Fruit fly (Drosophila melanogaster): Measurements from ENCODE around the gene CG32512.

The CG32512 gene

DNA sequence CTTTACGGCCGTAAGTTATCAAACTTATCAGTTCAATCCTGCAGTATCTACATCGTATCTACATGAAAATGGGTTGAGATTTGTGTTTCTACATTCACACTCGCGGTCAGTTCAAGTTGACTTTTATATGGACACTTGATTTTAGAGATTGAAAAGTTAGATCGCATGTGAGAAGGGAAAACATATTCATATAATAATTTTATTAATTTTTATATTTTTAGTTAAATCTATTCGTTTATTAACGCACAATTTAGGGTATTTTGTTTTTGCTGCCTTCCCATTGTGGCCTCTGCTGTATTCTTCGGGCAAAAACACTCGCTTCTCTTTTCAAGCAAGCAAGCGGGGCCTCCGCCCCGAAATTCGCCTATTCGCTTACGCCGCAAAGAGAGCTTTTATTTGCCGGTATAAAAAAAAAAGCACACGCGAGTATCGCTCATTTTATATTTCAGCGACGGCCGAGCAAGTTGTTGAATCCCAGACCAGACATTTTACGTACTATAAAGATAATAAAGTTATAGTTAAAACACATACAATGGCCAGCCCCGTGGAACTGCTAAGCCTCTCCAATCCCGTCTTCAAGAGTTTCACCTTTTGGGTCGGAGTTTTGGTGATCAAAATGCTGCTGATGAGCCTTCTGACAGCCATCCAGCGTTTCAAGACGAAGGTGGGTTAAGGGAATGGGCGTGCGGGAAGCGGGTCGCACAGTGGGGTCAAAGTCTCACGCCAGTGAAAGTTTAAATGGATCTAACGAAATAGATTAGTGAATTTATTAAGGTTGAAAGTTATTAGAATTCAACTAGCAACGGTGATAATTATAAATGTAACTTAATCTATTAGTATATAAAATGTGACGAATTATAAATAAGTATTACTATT is 24.5 kb downstream of the CG32512 start:
- peak; percentile 74 for TF ChIP-seq Hr4 (GFP tag; optimal IDR thresholded peaks at IDR 0.05)
- peak; percentile 75 for TF ChIP-seq Sox102F (GFP tag; optimal IDR thresholded peaks at IDR 0.05)
- TF ChIP-seq CG8119 (GFP tag; IDR thresholded peaks at IDR 0.05): peak; percentile 94
- peak; percentile 86 for TF ChIP-seq CG34406 (GFP tag; optimal IDR thresholded peaks at IDR 0.05)
- TF ChIP-seq Hr38 (GFP tag; optimal IDR thresholded peaks at IDR 0.05): no peak
- peak; percentile 82 for TF ChIP-seq CG1621 (tag; optimal IDR thresholded peaks at IDR 0.05)
- TF ChIP-seq CG10631 (GFP tag; optimal IDR thresholded peaks at IDR 0.05): peak; percentile 79
- peak; percentile 96 for TF ChIP-seq eg (GFP tag; IDR thresholded peaks at IDR 0.05)
- TF ChIP-seq net (GFP tag; optimal IDR thresholded peaks at IDR 0.05): peak; percentile 76
- peak; percentile 68 for TF ChIP-seq fd59A (GFP tag; optimal IDR thresholded peaks at IDR 0.05)
- TF ChIP-seq topi (GFP tag; optimal IDR thresholded peaks at IDR 0.05): peak; percentile 77
- peak; percentile 59 for TF ChIP-seq dac (GFP tag; optimal IDR thresholded peaks at IDR 0.05)
- peak; percentile 28 for TF ChIP-seq Hr39 (GFP tag; optimal IDR thresholded peaks at IDR 0.05)
- TF ChIP-seq OdsH (GFP tag; optimal IDR thresholded peaks at IDR 0.05): peak; percentile 84
- TF ChIP-seq CG6854 (GFP tag; optimal IDR thresholded peaks at IDR 0.05): peak; percentile 81
- peak; percentile 65 for TF ChIP-seq lz (GFP tag; optimal IDR thresholded peaks at IDR 0.05)
- TF ChIP-seq Lpt (GFP tag; optimal IDR thresholded peaks at IDR 0.05): peak; percentile 76
- peak; percentile 90 for TF ChIP-seq CG6276 (GFP tag; optimal IDR thresholded peaks at IDR 0.05)
- TF ChIP-seq dsx (GFP tag; optimal IDR thresholded peaks at IDR 0.05; ENCODE audit: poor library complexity, severe bottlenecking): peak; percentile 86
- peak; percentile 65 for TF ChIP-seq vri (GFP tag; optimal IDR thresholded peaks at IDR 0.05)
- TF ChIP-seq CG32006 (GFP tag; optimal IDR thresholded peaks at IDR 0.05): peak; percentile 88
- TF ChIP-seq ss (GFP tag; optimal IDR thresholded peaks at IDR 0.05): peak; percentile 79 to 87
- TF ChIP-seq Blimp-1 (GFP tag; optimal IDR thresholded peaks at IDR 0.05): peak; percentile 63
- peak; percentile 83 for TF ChIP-seq CG10669 (GFP tag; optimal IDR thresholded peaks at IDR 0.05)
- TF ChIP-seq fd85E (GFP tag; optimal IDR thresholded peaks at IDR 0.05): no peak
- TF ChIP-seq Eip78C (GFP tag): peak; percentile 92
- peak; percentile 2 for TF ChIP-seq Ets21C (GFP tag; optimal IDR thresholded peaks at IDR 0.05)
- peak; percentile 80 for TF ChIP-seq Met (GFP tag; optimal IDR thresholded peaks at IDR 0.05)
- peak; percentile 85 for TF ChIP-seq CG8632 (GFP tag; optimal IDR thresholded peaks at IDR 0.05)
- peak; percentile 95 for TF ChIP-seq CG15336 (GFP tag; IDR thresholded peaks at IDR 0.05)
- peak; percentile 72 for TF ChIP-seq CG9139 (GFP tag; optimal IDR thresholded peaks at IDR 0.05)
- peak; percentile 84 for TF ChIP-seq esn (GFP tag; optimal IDR thresholded peaks at IDR 0.05)
- peak; percentile 85 for TF ChIP-seq CG11294 (GFP tag; IDR thresholded peaks at IDR 0.05)
- peak; percentile 71 for TF ChIP-seq pdm3 (GFP tag; optimal IDR thresholded peaks at IDR 0.05)
- TF ChIP-seq CG8319 (GFP tag; optimal IDR thresholded peaks at IDR 0.05): peak; percentile 37
- peak; percentile 66 for TF ChIP-seq Smox (GFP tag; optimal IDR thresholded peaks at IDR 0.05)
- TF ChIP-seq spab (GFP tag; optimal IDR thresholded peaks at IDR 0.05): peak; percentile 75
- peak; percentile 92 for TF ChIP-seq Ets96B (tag; optimal IDR thresholded peaks at IDR 0.05)
- peak; percentile 79 for TF ChIP-seq CG16779 (tag; optimal IDR thresholded peaks at IDR 0.05)
- TF ChIP-seq cyc (GFP tag; optimal IDR thresholded peaks at IDR 0.05): peak; percentile 65
- TF ChIP-seq Sox14 (GFP tag; optimal IDR thresholded peaks at IDR 0.05): peak; percentile 69
- TF ChIP-seq CG11762 (GFP tag; optimal IDR thresholded peaks at IDR 0.05; ENCODE audit: insufficient read depth): peak; percentile 79
- peak; percentile 56 to 67 for TF ChIP-seq salr (GFP tag; optimal IDR thresholded peaks at IDR 0.05)
- peak; percentile 60 for TF ChIP-seq fkh (GFP tag; optimal IDR thresholded peaks at IDR 0.05)
- peak; percentile 79 for TF ChIP-seq CG7368 (GFP tag; optimal IDR thresholded peaks at IDR 0.05)
- peak; percentile 66 for TF ChIP-seq Sox15 (GFP tag; optimal IDR thresholded peaks at IDR 0.05)
- peak; percentile 37 for TF ChIP-seq CG31627 (GFP tag; optimal IDR thresholded peaks at IDR 0.05)
- TF ChIP-seq CG6163 (GFP tag; IDR thresholded peaks at IDR 0.05): peak; percentile 94
- TF ChIP-seq CG6808 (GFP tag; optimal IDR thresholded peaks at IDR 0.05): peak; percentile 83
- TF ChIP-seq svp (GFP tag): peak; percentile 86

All from whole organism, prepupa.